Fruit fly (Drosophila melanogaster): ENCODE data around the gene CG1737.

Gene CG1737

DNA sequence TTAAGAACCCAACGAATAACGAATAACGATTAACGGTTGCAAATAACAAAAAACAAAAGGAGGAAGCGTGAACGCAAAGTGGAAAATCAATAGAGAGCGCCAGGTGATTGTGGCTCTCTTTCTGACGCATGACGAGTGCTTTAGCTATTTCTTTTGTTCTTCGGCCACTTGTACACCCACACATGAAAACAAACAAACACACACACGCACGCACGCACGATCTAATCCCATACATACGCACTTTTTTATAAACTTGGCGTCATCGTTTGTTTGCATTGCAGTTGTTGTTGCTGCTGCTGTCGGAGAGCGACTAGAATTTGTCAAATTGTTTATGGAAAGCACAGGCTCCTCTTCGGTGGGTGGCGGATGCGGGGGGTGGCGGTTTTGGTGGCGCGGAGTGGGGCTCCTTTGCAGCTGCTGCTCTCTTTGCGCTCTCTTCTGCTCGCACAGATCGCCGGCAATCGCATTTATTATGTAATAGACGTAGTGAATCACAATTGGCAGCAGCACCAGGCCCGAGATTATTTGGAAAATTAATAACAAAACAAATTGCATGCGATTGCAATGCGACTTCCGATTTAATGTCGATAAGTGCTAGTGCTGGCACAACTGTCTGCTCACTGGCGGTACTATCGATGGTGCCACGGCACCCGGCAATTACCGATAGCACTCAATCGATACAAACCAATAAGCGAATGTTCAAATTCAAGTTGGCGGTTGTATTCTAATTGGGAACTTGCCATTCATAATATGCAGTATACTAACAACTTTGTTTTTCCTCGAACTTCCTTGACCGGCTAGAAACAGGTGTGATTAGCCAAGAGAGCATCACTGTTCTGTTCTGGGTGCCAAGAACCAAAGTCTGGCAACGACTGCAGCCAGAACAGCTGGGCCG, 11.2 kb upstream of the CG1737 start (continued):
- TF ChIP-seq HLHmδ (GFP tag; optimal IDR thresholded peaks at IDR 0.05), result no peak
- TF ChIP-seq CG6689 (GFP tag; IDR thresholded peaks at IDR 0.05), result no peak
- TF ChIP-seq CG1603 (tag; optimal IDR thresholded peaks at IDR 0.05), result peak; percentile 89
- TF ChIP-seq hkb (optimal IDR thresholded peaks at IDR 0.05), result peak; percentile 68
- no peak for TF ChIP-seq hkb (GFP tag; IDR thresholded peaks at IDR 0.05)
- peak; percentile 74 for TF ChIP-seq E2f2 (GFP tag; IDR thresholded peaks at IDR 0.05)
- TF ChIP-seq CG30020 (tag; optimal IDR thresholded peaks at IDR 0.05), result peak; percentile 58
- peak; percentile 18 for TF ChIP-seq caup (GFP tag; optimal IDR thresholded peaks at IDR 0.05; ENCODE audit: severe bottlenecking)
- peak; percentile 54 for TF ChIP-seq stwl (tag; optimal IDR thresholded peaks at IDR 0.05)
- no peak for TF ChIP-seq dimm (GFP tag; IDR thresholded peaks at IDR 0.05)
- peak; percentile 88 for TF ChIP-seq sens (GFP tag)
- peak; percentile 93 for TF ChIP-seq BEAF-32 (GFP tag; optimal IDR thresholded peaks at IDR 0.05)
- no peak for TF ChIP-seq CG14965 (GFP tag; optimal IDR thresholded peaks at IDR 0.05; ENCODE audit: borderline replicate concordance)
- TF ChIP-seq CG17568 (GFP tag; optimal IDR thresholded peaks at IDR 0.05), result no peak
- TF ChIP-seq NFAT (GFP tag; IDR thresholded peaks at IDR 0.05), result peak; percentile 55; the same call in 1 of the 2 replicates
- TF ChIP-seq usp (GFP tag; optimal IDR thresholded peaks at IDR 0.05), result no peak
- peak; percentile 85 for TF ChIP-seq CG9215 (GFP tag; IDR thresholded peaks at IDR 0.05)
- no peak for TF ChIP-seq pan (optimal IDR thresholded peaks at IDR 0.05)
- TF ChIP-seq pan (GFP tag; optimal IDR thresholded peaks at IDR 0.05 in 1 of 2, IDR thresholded peaks at IDR 0.05 in 1 of 2), result no peak
- no peak for TF ChIP-seq fd102C (GFP tag; optimal IDR thresholded peaks at IDR 0.05)
- no peak for TF ChIP-seq Mrtf (GFP tag; IDR thresholded peaks at IDR 0.05)
- TF ChIP-seq cas (GFP tag; IDR thresholded peaks at IDR 0.05), result no peak
- TF ChIP-seq btn (GFP tag; optimal IDR thresholded peaks at IDR 0.05), result no peak
- TF ChIP-seq CG8388 (GFP tag; optimal IDR thresholded peaks at IDR 0.05), result no peak
- no peak for TF ChIP-seq sc (optimal IDR thresholded peaks at IDR 0.05)
- no peak for TF ChIP-seq sc (GFP tag; optimal IDR thresholded peaks at IDR 0.05)
- TF ChIP-seq bsh (GFP tag; optimal IDR thresholded peaks at IDR 0.05), result peak in 1 of 2 experiments; percentile 9
- peak; percentile 24 for TF ChIP-seq NK7.1 (GFP tag; optimal IDR thresholded peaks at IDR 0.05)
- TF ChIP-seq Hr51 (GFP tag; optimal IDR thresholded peaks at IDR 0.05), result peak in 1 of 2 experiments; percentile 44
- peak; percentile 91 for TF ChIP-seq CG16813 (GFP tag; IDR thresholded peaks at IDR 0.05; ENCODE audit: partially characterized antibody)
- TF ChIP-seq H2.0 (GFP tag; IDR thresholded peaks at IDR 0.05), result no peak
- no peak for TF ChIP-seq ewg (GFP tag; optimal IDR thresholded peaks at IDR 0.05)
- no peak for TF ChIP-seq Nf-YA (GFP tag; IDR thresholded peaks at IDR 0.05)
- TF ChIP-seq CG6683 (GFP tag; optimal IDR thresholded peaks at IDR 0.05), result no peak
- no peak for TF ChIP-seq CG6813 (GFP tag; optimal IDR thresholded peaks at IDR 0.05)
- peak; percentile 23 for TF ChIP-seq CG2678 (tag; optimal IDR thresholded peaks at IDR 0.05)
- TF ChIP-seq tin (GFP tag; optimal IDR thresholded peaks at IDR 0.05), result peak; percentile 47
- TF ChIP-seq Deaf1 (tag; optimal IDR thresholded peaks at IDR 0.05), result no peak
- no peak for TF ChIP-seq bab2 (GFP tag; optimal IDR thresholded peaks at IDR 0.05)
- TF ChIP-seq CG13424 (tag; optimal IDR thresholded peaks at IDR 0.05), result peak; percentile 50
- TF ChIP-seq CG17612 (GFP tag; IDR thresholded peaks at IDR 0.05), result no peak
- no peak for TF ChIP-seq Fer2 (tag; optimal IDR thresholded peaks at IDR 0.05)
- TF ChIP-seq CG7839 (tag; optimal IDR thresholded peaks at IDR 0.05), result peak; percentile 23
- TF ChIP-seq jumu (GFP tag; optimal IDR thresholded peaks at IDR 0.05), result peak; percentile 69
- TF ChIP-seq Tbp (GFP tag; optimal IDR thresholded peaks at IDR 0.05), result peak; percentile 36
- no peak for TF ChIP-seq Sox100B (GFP tag; optimal IDR thresholded peaks at IDR 0.05)
- TF ChIP-seq tx (GFP tag; optimal IDR thresholded peaks at IDR 0.05), result peak; percentile 48
- TF ChIP-seq CG5953 (GFP tag; IDR thresholded peaks at IDR 0.05), result no peak
- peak; percentile 51; the same call in 1 of the 2 replicates for TF ChIP-seq CG11247 (GFP tag; IDR thresholded peaks at IDR 0.05)
